Fruit fly (Drosophila melanogaster): ENCODE data around the gene CG12817.

The CG12817 gene

dm6 chr3R:10203554-10203953, 21.0 kb downstream of the CG12817 start:
- TF ChIP-seq HmgZ (tag; optimal IDR thresholded peaks at IDR 0.05), result no peak
- no peak for TF ChIP-seq Spps (tag; optimal IDR thresholded peaks at IDR 0.05)
- peak in 1 of 2 experiments; percentile 34 for TF ChIP-seq Pdp1 (GFP tag; optimal IDR thresholded peaks at IDR 0.05)
- TF ChIP-seq CG10274 (GFP tag; optimal IDR thresholded peaks at IDR 0.05), result no peak
- TF ChIP-seq CG16779 (GFP tag; IDR thresholded peaks at IDR 0.05), result no peak
- no peak for TF ChIP-seq pita (GFP tag; optimal IDR thresholded peaks at IDR 0.05)
- TF ChIP-seq HLH3B (GFP tag; IDR thresholded peaks at IDR 0.05), result no peak
- TF ChIP-seq zfh2 (GFP tag; optimal IDR thresholded peaks at IDR 0.05), result no peak
- peak; percentile 73 for TF ChIP-seq ci (GFP tag; IDR thresholded peaks at IDR 0.05)
- no peak for TF ChIP-seq hth (optimal IDR thresholded peaks at IDR 0.05)
- TF ChIP-seq CG3847 (GFP tag; IDR thresholded peaks at IDR 0.05), result 0 out of 2 replicates have a peak, but pooled peaks have one; percentile 21
- TF ChIP-seq pho (GFP tag; optimal IDR thresholded peaks at IDR 0.05), result no peak
- no peak for TF ChIP-seq CG6765 (GFP tag; optimal IDR thresholded peaks at IDR 0.05)
- no peak for TF ChIP-seq H2.0 (GFP tag; IDR thresholded peaks at IDR 0.05)
- TF ChIP-seq vvl (GFP tag; IDR thresholded peaks at IDR 0.05), result peak; percentile 50
- no peak for TF ChIP-seq CG42726 (GFP tag; IDR thresholded peaks at IDR 0.05; ENCODE audit: partially characterized antibody)
- TF ChIP-seq Dbx (GFP tag; IDR thresholded peaks at IDR 0.05), result no peak; the same call in 2 of the 3 replicates
- no peak for TF ChIP-seq CG10209 (GFP tag; optimal IDR thresholded peaks at IDR 0.05)
- no peak for TF ChIP-seq maf-S (GFP tag; optimal IDR thresholded peaks at IDR 0.05)
- TF ChIP-seq CG9215 (GFP tag; IDR thresholded peaks at IDR 0.05), result no peak
- no peak for TF ChIP-seq CG8089 (GFP tag; optimal IDR thresholded peaks at IDR 0.05)
- peak; percentile 1 for TF ChIP-seq Lhr (GFP tag; optimal IDR thresholded peaks at IDR 0.05)
- no peak for TF ChIP-seq CG9876 (GFP tag; optimal IDR thresholded peaks at IDR 0.05)
- TF ChIP-seq Fer1 (GFP tag; optimal IDR thresholded peaks at IDR 0.05), result peak; percentile 3
- no peak for TF ChIP-seq Sin3A (optimal IDR thresholded peaks at IDR 0.05)
- TF ChIP-seq zfh1 (GFP tag; IDR thresholded peaks at IDR 0.05), result no peak
- TF ChIP-seq CG18619 (GFP tag; optimal IDR thresholded peaks at IDR 0.05), result peak; percentile 8
- peak; percentile 95 for TF ChIP-seq CTCF (GFP tag; optimal IDR thresholded peaks at IDR 0.05)
- TF ChIP-seq lov (optimal IDR thresholded peaks at IDR 0.05), result no peak
- 0 out of 3 replicates have a peak, but pooled peaks have one; percentile 46 for TF ChIP-seq lov (GFP tag; IDR thresholded peaks at IDR 0.05)
- peak; percentile 8 for TF ChIP-seq CG5245 (GFP tag; optimal IDR thresholded peaks at IDR 0.05)
- no peak for TF ChIP-seq CG32772 (GFP tag; IDR thresholded peaks at IDR 0.05)
- TF ChIP-seq CG30020 (tag; optimal IDR thresholded peaks at IDR 0.05), result no peak
- TF ChIP-seq chif (GFP tag; optimal IDR thresholded peaks at IDR 0.05), result peak; percentile 37 to 60
- TF ChIP-seq Fer2 (tag; optimal IDR thresholded peaks at IDR 0.05), result no peak
- TF ChIP-seq CG8388 (GFP tag; optimal IDR thresholded peaks at IDR 0.05), result peak; percentile 79
- TF ChIP-seq TFAM (GFP tag; optimal IDR thresholded peaks at IDR 0.05), result no peak
- no peak for TF ChIP-seq sr (GFP tag; IDR thresholded peaks at IDR 0.05)
- TF ChIP-seq ato (GFP tag; IDR thresholded peaks at IDR 0.05; ENCODE audit: partially characterized antibody), result no peak
- TF ChIP-seq CG8924 (tag; optimal IDR thresholded peaks at IDR 0.05), result no peak
- peak; percentile 44 for TF ChIP-seq Sox100B (GFP tag; optimal IDR thresholded peaks at IDR 0.05)
- TF ChIP-seq sisA (GFP tag; IDR thresholded peaks at IDR 0.05), result no peak
- no peak for TF ChIP-seq CG9797 (GFP tag; optimal IDR thresholded peaks at IDR 0.05)
- TF ChIP-seq ab (GFP tag; optimal IDR thresholded peaks at IDR 0.05), result no peak
- no peak for TF ChIP-seq Atf6 (GFP tag; IDR thresholded peaks at IDR 0.05)
- peak; percentile 33 for TF ChIP-seq Meics (GFP tag; optimal IDR thresholded peaks at IDR 0.05)
- TF ChIP-seq dpn (GFP tag; optimal IDR thresholded peaks at IDR 0.05), result peak; percentile 31 to 33
- peak; percentile 45 for TF ChIP-seq CG7987 (GFP tag; optimal IDR thresholded peaks at IDR 0.05)
- no peak for TF ChIP-seq jumu (GFP tag; optimal IDR thresholded peaks at IDR 0.05)
- TF ChIP-seq gro (GFP tag; optimal IDR thresholded peaks at IDR 0.05), result no peak
- peak; percentile 26 for TF ChIP-seq pb (GFP tag; optimal IDR thresholded peaks at IDR 0.05)
- TF ChIP-seq zen2 (GFP tag; IDR thresholded peaks at IDR 0.05; ENCODE audit: partially characterized antibody), result no peak
- no peak for TF ChIP-seq Abd-B (GFP tag; optimal IDR thresholded peaks at IDR 0.05)
